Worm (Caenorhabditis elegans): ENCODE results near the gene fbxb-19.

fbxb-19 gene

DNA sequence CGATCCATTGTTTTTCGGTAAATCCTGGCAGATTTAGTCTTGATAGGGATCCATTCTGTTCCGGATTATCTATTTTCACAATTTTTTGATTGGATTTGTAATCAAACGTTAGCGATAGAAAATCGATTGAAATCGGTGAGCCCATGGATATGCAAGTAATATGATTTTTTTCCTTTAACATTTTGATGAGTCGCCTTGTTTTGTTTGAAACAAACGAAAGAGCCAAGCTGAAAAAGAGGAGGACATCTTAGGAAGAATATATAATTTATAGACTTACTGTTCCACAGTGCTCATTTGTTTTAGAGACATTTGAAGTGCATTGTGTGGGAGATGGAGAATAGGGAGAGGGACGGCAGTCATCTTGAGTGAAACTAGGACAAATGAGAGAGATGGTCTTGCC is at the start of gene fbxb-19, which contains the start of gene fbxb-18:
Gene fbxb-19 (minus strand): TSS at position 369 of the 400 bp plus-strand sequence.
Gene fbxb-18 (minus strand): TSS at position 101 of the 400 bp plus-strand sequence.
- no peak for TF ChIP-seq zag-1 (tag; optimal IDR thresholded peaks at IDR 0.05)
- TF ChIP-seq crh-2 (tag; optimal IDR thresholded peaks at IDR 0.05), result no peak
- TF ChIP-seq ceh-16 (tag; optimal IDR thresholded peaks at IDR 0.05), result no peak

DNA sequence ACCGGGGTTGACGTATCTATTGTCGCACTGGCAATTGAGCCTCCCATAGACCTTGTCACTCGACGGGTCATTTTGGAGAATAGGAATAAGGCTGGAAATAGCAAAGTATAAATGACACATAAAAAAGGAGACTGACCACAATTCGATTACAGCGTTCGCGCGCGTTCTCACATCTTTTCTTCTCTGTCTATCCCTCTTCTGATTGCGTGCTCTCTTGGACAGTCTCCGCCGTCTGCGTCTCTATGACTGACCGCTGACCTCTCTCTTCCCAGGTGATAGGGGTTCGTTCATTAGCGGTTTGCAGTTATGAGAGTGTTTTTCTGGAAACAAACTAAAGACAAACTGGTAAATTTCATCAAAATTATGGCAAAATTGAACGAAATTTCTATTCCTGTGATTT is 47.4 kb upstream of the fbxb-19 start, which contains the start of gene ceh-83:
Gene ceh-83 (minus strand): TSS at position 181 of the 400 bp plus-strand sequence.
- TF ChIP-seq fos-1 (tag; optimal IDR thresholded peaks at IDR 0.05), result peak; percentile 49
- no peak for TF ChIP-seq crh-2 (tag; optimal IDR thresholded peaks at IDR 0.05)

DNA sequence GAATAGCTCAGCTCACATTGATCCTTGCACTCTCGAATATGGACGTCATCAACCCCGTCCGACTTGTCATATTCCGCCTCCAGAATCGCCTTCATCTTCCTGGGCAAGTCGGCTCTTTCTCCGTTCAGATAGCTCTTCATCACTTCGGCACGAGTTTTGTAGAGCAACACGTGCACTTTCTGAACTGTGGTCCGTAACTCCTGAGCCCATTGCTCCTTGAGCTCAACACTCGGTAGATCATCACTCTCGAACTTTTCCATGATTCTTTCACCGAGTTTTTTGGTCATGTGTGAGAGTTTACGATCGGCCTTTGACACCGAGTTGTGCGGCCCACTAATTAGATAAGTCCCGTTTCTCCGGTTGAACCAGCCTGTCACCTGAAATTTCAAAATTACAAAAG is 46.2 kb upstream of the fbxb-19 start:
- TF ChIP-seq alr-1 (tag; optimal IDR thresholded peaks at IDR 0.05) (no peak), snpc-4 (tag; optimal IDR thresholded peaks at IDR 0.05) (no peak), ztf-11 (tag; optimal IDR thresholded peaks at IDR 0.05) (no peak), aly-2 (tag; optimal IDR thresholded peaks at IDR 0.05) (no peak), unc-55 (GFP tag; optimal IDR thresholded peaks at IDR 0.05) (no peak), blmp-1 (tag; optimal IDR thresholded peaks at IDR 0.05; ENCODE audit: insufficient read depth) (no peak), fos-1 (tag; optimal IDR thresholded peaks at IDR 0.05) (no peak), nhr-10 (tag; optimal IDR thresholded peaks at IDR 0.05) (no peak), ztf-4 (tag; optimal IDR thresholded peaks at IDR 0.05) (no peak), nhr-23 (tag; optimal IDR thresholded peaks at IDR 0.05) (no peak), nhr-237 (tag; optimal IDR thresholded peaks at IDR 0.05) (no peak), lin-13 (GFP tag; optimal IDR thresholded peaks at IDR 0.05) (no peak), nhr-6 (tag; optimal IDR thresholded peaks at IDR 0.05) (no peak)

DNA sequence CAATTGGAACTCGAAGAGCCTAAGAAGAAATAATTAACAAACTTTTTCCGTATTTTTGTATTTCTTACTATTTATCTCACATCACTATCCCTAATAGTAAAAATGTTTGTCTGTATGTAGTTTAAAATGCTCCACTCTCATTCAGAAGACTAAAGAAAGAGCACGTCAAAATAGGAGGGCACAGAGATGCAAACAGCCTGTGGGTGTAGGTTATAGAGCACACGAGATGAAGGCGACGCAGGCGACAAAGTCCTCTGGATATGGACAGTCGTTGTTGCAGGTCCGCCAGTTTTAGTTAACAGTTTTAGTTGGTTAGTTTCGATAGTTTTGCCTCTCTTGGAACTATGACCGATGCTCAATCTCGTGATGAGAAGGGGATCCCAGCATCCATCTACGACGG is 43.0 kb upstream of the fbxb-19 start, which contains the start of gene ceh-82:
Gene ceh-82 (plus strand): TSS at position 301 of the 400 bp plus-strand sequence.
- TF ChIP-seq nhr-10 (tag; optimal IDR thresholded peaks at IDR 0.05), result no peak
- TF ChIP-seq nhr-12 (tag; optimal IDR thresholded peaks at IDR 0.05), result no peak
- no peak for TF ChIP-seq nhr-77 (tag; optimal IDR thresholded peaks at IDR 0.05)
- TF ChIP-seq ceh-16 (tag; optimal IDR thresholded peaks at IDR 0.05), result no peak
- TF ChIP-seq mbf-1 (tag; optimal IDR thresholded peaks at IDR 0.05), result no peak
- no peak for TF ChIP-seq elt-1 (tag; optimal IDR thresholded peaks at IDR 0.05)
- TF ChIP-seq fos-1 (tag; optimal IDR thresholded peaks at IDR 0.05), result no peak
- no peak for TF ChIP-seq lin-39 (tag; optimal IDR thresholded peaks at IDR 0.05)
- no peak for TF ChIP-seq ztf-4 (tag; optimal IDR thresholded peaks at IDR 0.05)
- no peak for TF ChIP-seq nhr-129 (tag; optimal IDR thresholded peaks at IDR 0.05)
- TF ChIP-seq ztf-1 (GFP tag; conservative IDR thresholded peaks at IDR 0.05), result no peak
- TF ChIP-seq unc-55 (GFP tag; optimal IDR thresholded peaks at IDR 0.05), result no peak
- no peak for TF ChIP-seq unc-39 (tag; optimal IDR thresholded peaks at IDR 0.05)
- no peak for TF ChIP-seq lin-13 (GFP tag; optimal IDR thresholded peaks at IDR 0.05)

DNA sequence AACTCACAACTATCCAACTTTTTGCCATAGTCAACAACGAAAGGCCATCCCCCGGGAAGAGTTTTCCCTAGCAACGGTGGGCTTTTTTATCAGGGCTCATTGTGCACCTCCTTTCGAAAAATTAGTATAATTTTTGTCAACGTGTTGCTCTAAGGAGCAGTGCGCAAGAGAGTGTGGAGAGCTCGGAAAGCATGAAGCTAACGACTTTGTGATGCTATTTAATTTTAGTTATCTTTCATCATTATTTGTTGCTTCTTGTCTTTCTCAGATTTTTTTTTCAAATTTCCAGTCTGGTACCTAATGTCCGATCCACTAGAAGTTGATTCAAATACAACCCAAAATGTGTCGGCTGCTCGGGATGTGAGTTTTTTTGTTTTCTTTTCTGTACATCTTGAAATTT is 41.1 kb upstream of the fbxb-19 start, which contains the start of gene ceh-81:
Gene ceh-81 (plus strand): TSS at position 301 of the 400 bp plus-strand sequence.
- TF ChIP-seq sem-4 (tag; optimal IDR thresholded peaks at IDR 0.05) (no peak), unc-55 (GFP tag; optimal IDR thresholded peaks at IDR 0.05) (no peak), fos-1 (tag; optimal IDR thresholded peaks at IDR 0.05) (no peak), mab-5 (tag; optimal IDR thresholded peaks at IDR 0.05) (no peak)

DNA sequence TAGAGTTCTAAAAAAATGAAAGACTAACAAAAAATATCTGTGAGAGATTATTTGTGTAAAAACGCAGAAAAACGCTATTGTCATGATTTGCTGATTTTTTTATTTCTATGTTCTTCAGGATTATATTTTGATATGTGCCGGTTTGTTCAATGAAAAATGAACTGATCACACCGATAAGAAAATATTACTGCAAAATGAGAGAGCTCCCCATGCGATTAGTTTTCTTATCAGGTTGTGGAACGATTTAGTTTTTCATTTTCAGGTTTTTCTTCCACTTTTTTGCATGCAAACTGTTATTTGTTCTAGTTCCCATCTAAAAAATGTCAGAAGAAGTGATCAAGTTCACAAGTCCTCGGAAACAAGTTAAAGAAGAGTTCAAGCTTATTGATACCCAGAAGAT is 39.3 kb upstream of the fbxb-19 start, which contains the start of gene btb-9:
Gene btb-9 (plus strand): TSS at position 254 of the 400 bp plus-strand sequence.
- TF ChIP-seq peb-1 (tag; optimal IDR thresholded peaks at IDR 0.05) (no peak), sma-3 (GFP tag; optimal IDR thresholded peaks at IDR 0.05) (no peak), crh-2 (tag; optimal IDR thresholded peaks at IDR 0.05) (peak; percentile 41), fos-1 (tag; optimal IDR thresholded peaks at IDR 0.05) (peak; percentile 87), unc-39 (tag; optimal IDR thresholded peaks at IDR 0.05) (no peak)

DNA sequence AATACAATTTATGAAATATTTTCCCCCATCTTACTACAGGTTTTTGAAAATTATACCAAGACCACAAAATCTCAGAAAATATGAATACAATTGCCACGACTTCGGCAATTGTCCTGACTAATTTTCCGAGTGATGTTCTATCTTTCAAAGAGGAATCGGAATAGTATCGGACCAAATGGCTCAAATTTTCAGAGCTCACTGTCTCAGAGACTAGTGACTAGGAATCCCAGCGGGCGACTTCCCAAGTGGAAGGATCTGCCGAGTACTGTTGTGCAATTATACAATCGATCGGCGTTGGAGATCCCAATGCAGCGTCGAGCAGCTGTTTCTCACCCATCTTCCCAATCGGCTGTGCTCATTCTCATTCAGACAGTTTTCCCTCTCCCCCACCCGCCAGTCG is 36.8 kb upstream of the fbxb-19 start, which contains the start of gene F45C12.17:
Gene F45C12.17 (plus strand): TSS at position 377 of the 400 bp plus-strand sequence.
- TF ChIP-seq lin-11 (tag; optimal IDR thresholded peaks at IDR 0.05), result no peak
- TF ChIP-seq nhr-12 (tag; optimal IDR thresholded peaks at IDR 0.05), result no peak
- TF ChIP-seq nhr-77 (tag; optimal IDR thresholded peaks at IDR 0.05), result no peak
- TF ChIP-seq elt-3 (tag; optimal IDR thresholded peaks at IDR 0.05), result no peak
- TF ChIP-seq lsy-2 (tag; optimal IDR thresholded peaks at IDR 0.05), result no peak
- no peak for TF ChIP-seq unc-39 (tag; optimal IDR thresholded peaks at IDR 0.05)
- TF ChIP-seq lin-13 (GFP tag; optimal IDR thresholded peaks at IDR 0.05), result no peak
- TF ChIP-seq ZK546.5 (tag; optimal IDR thresholded peaks at IDR 0.05), result no peak
- TF ChIP-seq sma-3 (GFP tag; optimal IDR thresholded peaks at IDR 0.05), result no peak
- no peak for TF ChIP-seq ceh-82 (tag; optimal IDR thresholded peaks at IDR 0.05)
- TF ChIP-seq unc-55 (GFP tag; optimal IDR thresholded peaks at IDR 0.05), result no peak
- no peak for TF ChIP-seq R02D3.7 (tag; optimal IDR thresholded peaks at IDR 0.05)
- no peak for TF ChIP-seq nhr-10 (tag; optimal IDR thresholded peaks at IDR 0.05)
- no peak for TF ChIP-seq dmd-4 (tag; optimal IDR thresholded peaks at IDR 0.05)

Data from whole organism, L2 larva.